Fruit fly (Drosophila melanogaster) whole organism, embryonic: Measurements from ENCODE around the gene CG6511.
A peak's percentile ranks its signal among the peaks of the same experiment; 100 is the strongest.

Experiments
- ATbp ChIP-seq: fragments of 200-800 bp; sonication (Bioruptor generic); optimal IDR thresholded peaks from 2 replicates; lab custom pipeline; 2017; ENCODE audit warnings: missing biosample characterization, mild to moderate bottlenecking, missing genetic modification characterization, missing genetic modification reagents
- CG11085 ChIP-seq: fragments of 200-800 bp; sonication (Bioruptor generic); IDR thresholded peaks from 2 replicates; pipeline ENCODE4 v1.3.6; 2022; ENCODE audit warnings: missing biosample characterization, missing genetic modification characterization
- CG13775 ChIP-seq: fragments of 200-800 bp; sonication (Bioruptor generic); optimal IDR thresholded peaks from 3 replicates; lab custom pipeline; 2017; ENCODE audit warnings: missing biosample characterization, mild to moderate bottlenecking, missing genetic modification characterization
- CG13894 ChIP-seq: fragments of 200-800 bp; sonication (Bioruptor generic); optimal IDR thresholded peaks from 3 replicates; lab custom pipeline; 2018; ENCODE audit warnings: missing biosample characterization, mild to moderate bottlenecking, missing genetic modification characterization, moderate library complexity
- CG14860 ChIP-seq: fragments of 200-800 bp; sonication (Bioruptor generic); IDR thresholded peaks from 3 replicates; pipeline ENCODE4 v1.3.6; 2022; ENCODE audit warnings: missing biosample characterization, missing genetic modification characterization; ENCODE audit not compliant: partially characterized antibody
- CG15601 ChIP-seq: fragments of 200-800 bp; sonication (Bioruptor generic); optimal IDR thresholded peaks from 3 replicates; lab custom pipeline; 2019; ENCODE audit warnings: missing biosample characterization, mild to moderate bottlenecking, missing genetic modification characterization, moderate library complexity
- CG2120 ChIP-seq: fragments of 200-800 bp; sonication (Bioruptor generic); optimal IDR thresholded peaks from 3 replicates; lab custom pipeline; 2016; ENCODE audit warnings: missing biosample characterization, missing genetic modification characterization
- CG2202 ChIP-seq: fragments of 200-800 bp; sonication (Bioruptor generic); optimal IDR thresholded peaks from 2 replicates; lab custom pipeline; 2018; ENCODE audit warnings: missing biosample characterization, mild to moderate bottlenecking, missing genetic modification characterization
- CG2889 ChIP-seq: fragments of 200-800 bp; sonication (Bioruptor generic); IDR thresholded peaks from 3 replicates; pipeline ENCODE4 v1.3.6; 2022; ENCODE audit warnings: missing biosample characterization, missing genetic modification characterization
- CG31388 ChIP-seq: fragments of 200-800 bp; sonication (Bioruptor generic); optimal IDR thresholded peaks from 2 replicates; lab custom pipeline; 2016; ENCODE audit warnings: missing biosample characterization, missing genetic modification characterization
- CG4404 ChIP-seq: fragments of 200-800 bp; sonication (Bioruptor generic); IDR thresholded peaks from 2 replicates; pipeline ENCODE4 v1.3.6; 2022; ENCODE audit warnings: missing biosample characterization, missing genetic modification characterization
- CG4617 ChIP-seq: fragments of 200-800 bp; sonication (Bioruptor generic); optimal IDR thresholded peaks from 3 replicates; lab custom pipeline; 2016; ENCODE audit warnings: missing biosample characterization, missing genetic modification characterization, borderline replicate concordance
- CG6654 ChIP-seq: fragments of 200-800 bp; sonication (Bioruptor generic); optimal IDR thresholded peaks from 2 replicates; lab custom pipeline; 2017; ENCODE audit warnings: missing biosample characterization, mild to moderate bottlenecking, missing genetic modification characterization
- CoRest ChIP-seq: fragments of 200-800 bp; sonication (Bioruptor generic); optimal IDR thresholded peaks from 3 replicates; lab custom pipeline; 2018; ENCODE audit warnings: missing biosample characterization, mild to moderate bottlenecking, missing genetic modification characterization, moderate library complexity
- Dref ChIP-seq: fragments of 200-800 bp; sonication (Bioruptor generic); IDR thresholded peaks from 2 replicates; pipeline ENCODE4 v1.3.6; 2022; ENCODE audit warnings: missing biosample characterization, missing genetic modification characterization
- Ets65A ChIP-seq: fragments of 200-800 bp; sonication (Bioruptor generic); peaks from one replicate; lab custom pipeline; 2016; ENCODE audit warnings: missing biosample characterization, missing genetic modification characterization
- Gsc ChIP-seq: fragments of 200-800 bp; sonication (Bioruptor generic); IDR thresholded peaks from 2 replicates; pipeline ENCODE4 v1.3.6; 2022; ENCODE audit warnings: missing biosample characterization, missing genetic modification characterization
- HHEX ChIP-seq: fragments of 200-800 bp; sonication (Bioruptor generic); optimal IDR thresholded peaks from 3 replicates; lab custom pipeline; 2017; ENCODE audit warnings: missing biosample characterization, mild to moderate bottlenecking, missing genetic modification characterization, missing genetic modification reagents
- Hand ChIP-seq: fragments of 200-800 bp; sonication (Bioruptor generic); optimal IDR thresholded peaks from 2 replicates; lab custom pipeline; 2017; ENCODE audit warnings: mild to moderate bottlenecking, missing biosample characterization, missing genetic modification reagents, missing genetic modification characterization
- HmgD ChIP-seq: fragments of 200-800 bp; sonication (Bioruptor generic); optimal IDR thresholded peaks from 3 replicates; lab custom pipeline; 2016; ENCODE audit warnings: missing biosample characterization, missing genetic modification characterization
- Kr ChIP-seq: fragments of 200-800 bp; sonication (Bioruptor generic); optimal IDR thresholded peaks from 2 replicates; lab custom pipeline; 2017; ENCODE audit warnings: missing biosample characterization, mild to moderate bottlenecking, missing genetic modification characterization
- Lpt ChIP-seq: fragments of >200 bp; optimal IDR thresholded peaks from 2 replicates; lab custom pipeline; 2018; ENCODE audit warnings: missing biosample characterization, missing genetic modification characterization
- Oli ChIP-seq: fragments of 200-800 bp; sonication (Bioruptor generic); optimal IDR thresholded peaks from 2 replicates; lab custom pipeline; 2018; ENCODE audit warnings: missing biosample characterization, mild to moderate bottlenecking, missing genetic modification characterization, moderate library complexity
- Sox102F ChIP-seq: fragments of 200-800 bp; sonication (Bioruptor generic); optimal IDR thresholded peaks from 2 replicates; lab custom pipeline; 2018; ENCODE audit warnings: missing biosample characterization, mild to moderate bottlenecking, missing genetic modification characterization, moderate library complexity
- Usf ChIP-seq: fragments of 200-800 bp; sonication (Bioruptor generic); optimal IDR thresholded peaks from 2 replicates; lab custom pipeline; 2017; ENCODE audit warnings: missing genotype, missing biosample characterization, missing genetic modification characterization
- ab ChIP-seq: fragments of 200-800 bp; sonication (Bioruptor generic); optimal IDR thresholded peaks from 2 replicates; lab custom pipeline; 2016; ENCODE audit warnings: missing biosample characterization, missing genetic modification characterization
- amos ChIP-seq: fragments of 200-800 bp; sonication (Bioruptor generic); IDR thresholded peaks from 2 replicates; pipeline ENCODE4 v1.3.6; 2022; ENCODE audit warnings: missing biosample characterization, missing genetic modification characterization; ENCODE audit not compliant: partially characterized antibody
- bcd ChIP-seq: fragments of 200-800 bp; sonication (Bioruptor generic); optimal IDR thresholded peaks from 2 replicates; lab custom pipeline; 2017; ENCODE audit warnings: missing biosample characterization, mild to moderate bottlenecking, missing genetic modification characterization
- bsh ChIP-seq, 2 experiments: fragments of 200-800 bp; sonication (Bioruptor generic); optimal IDR thresholded peaks; 2 replicates each; lab custom pipeline; 2017 to 2018; ENCODE audit warnings: mild to moderate bottlenecking in 2 of 2, missing biosample characterization in 2 of 2, missing genetic modification characterization in 2 of 2, moderate library complexity in 1 of 2
- btn ChIP-seq: fragments of 200-800 bp; sonication (Bioruptor generic); optimal IDR thresholded peaks from 2 replicates; lab custom pipeline; 2016; ENCODE audit warnings: missing biosample characterization, missing genetic modification characterization
- danr ChIP-seq: fragments of 200-800 bp; sonication (Bioruptor generic); IDR thresholded peaks from 2 replicates; pipeline ENCODE4 v1.3.6; 2022; ENCODE audit warnings: missing biosample characterization, missing genetic modification characterization
- dmrt99B ChIP-seq: fragments of 200-800 bp; sonication (Bioruptor generic); optimal IDR thresholded peaks from 2 replicates; lab custom pipeline; 2018; ENCODE audit warnings: missing biosample characterization, mild to moderate bottlenecking, missing genetic modification characterization, moderate library complexity
- exex ChIP-seq: fragments of 200-800 bp; sonication (Bioruptor generic); optimal IDR thresholded peaks from 4 replicates; lab custom pipeline; 2018; ENCODE audit warnings: missing biosample characterization, mild to moderate bottlenecking, missing genetic modification characterization, moderate library complexity
- fd64A ChIP-seq: fragments of 200-800 bp; sonication (Bioruptor generic); optimal IDR thresholded peaks from 3 replicates; lab custom pipeline; 2018; ENCODE audit warnings: missing biosample characterization, mild to moderate bottlenecking, missing genetic modification characterization
- gfzf ChIP-seq: fragments of 200-800 bp; sonication (Bioruptor generic); optimal IDR thresholded peaks from 2 replicates; lab custom pipeline; 2016; ENCODE audit warnings: missing biosample characterization, mild to moderate bottlenecking, missing genetic modification characterization, moderate library complexity
- hb ChIP-seq: fragments of 200-800 bp; sonication (Bioruptor generic); IDR thresholded peaks from 3 replicates; pipeline ENCODE4 v1.3.6; 2022; ENCODE audit warnings: missing biosample characterization, missing genetic modification characterization; ENCODE audit not compliant: partially characterized antibody
- jigr1 ChIP-seq: fragments of 200-800 bp; sonication (Bioruptor generic); IDR thresholded peaks from 3 replicates; pipeline ENCODE4 v1.3.6; 2022; ENCODE audit warnings: missing biosample characterization, missing genetic modification characterization
- klu ChIP-seq: fragments of 200-800 bp; sonication (Bioruptor generic); IDR thresholded peaks from 2 replicates; pipeline ENCODE4 v1.3.6; 2022; ENCODE audit warnings: missing biosample characterization, missing genetic modification characterization
- mirr ChIP-seq: fragments of 200-800 bp; sonication (Bioruptor generic); optimal IDR thresholded peaks from 3 replicates; lab custom pipeline; 2018; ENCODE audit warnings: missing biosample characterization, mild to moderate bottlenecking, missing genetic modification characterization
- odd ChIP-seq: fragments of 200-800 bp; sonication (Bioruptor generic); optimal IDR thresholded peaks from 2 replicates; lab custom pipeline; 2017; ENCODE audit warnings: missing biosample characterization, mild to moderate bottlenecking, missing genetic modification characterization
- peb ChIP-seq: fragments of 200-800 bp; sonication (Bioruptor generic); IDR thresholded peaks from 2 replicates; pipeline ENCODE4 v1.3.6; 2022; ENCODE audit warnings: missing biosample characterization, missing genetic modification characterization
- pho ChIP-seq: fragments of 200-800 bp; sonication (Bioruptor generic); optimal IDR thresholded peaks from 2 replicates; lab custom pipeline; 2016; ENCODE audit warnings: missing biosample characterization, missing genetic modification characterization
- sens ChIP-seq: fragments of 200-800 bp; sonication (Bioruptor generic); peaks from one replicate; lab custom pipeline; 2016; ENCODE audit warnings: missing biosample characterization, missing genetic modification characterization
- sob ChIP-seq: fragments of 200-800 bp; sonication (Bioruptor generic); IDR thresholded peaks from 2 replicates; pipeline ENCODE4 v1.3.6; 2022; ENCODE audit warnings: missing biosample characterization, missing genetic modification characterization
- sr ChIP-seq: fragments of 200-800 bp; sonication (Bioruptor generic); IDR thresholded peaks from 3 replicates; pipeline ENCODE4 v1.3.6; 2022; ENCODE audit warnings: missing biosample characterization, missing genetic modification characterization
- unpg ChIP-seq: fragments of 200-800 bp; sonication (Bioruptor generic); optimal IDR thresholded peaks from 3 replicates; lab custom pipeline; 2018; ENCODE audit warnings: missing biosample characterization, mild to moderate bottlenecking, missing genetic modification characterization, moderate library complexity
- vfl ChIP-seq: fragments of 200-800 bp; sonication (Bioruptor generic); optimal IDR thresholded peaks from 2 replicates; lab custom pipeline; 2016; ENCODE audit warnings: missing biosample characterization, missing genetic modification characterization
- wor ChIP-seq: fragments of 200-800 bp; sonication (Bioruptor generic); IDR thresholded peaks from 2 replicates; pipeline ENCODE4 v1.3.6; 2022; ENCODE audit warnings: missing biosample characterization, missing genetic modification characterization
- yki ChIP-seq: fragments of >200 bp; optimal IDR thresholded peaks from 3 replicates; lab custom pipeline; 2018
- zfh1 ChIP-seq: fragments of 200-800 bp; sonication (Bioruptor generic); IDR thresholded peaks from 3 replicates; pipeline ENCODE4 v1.3.6; 2022; ENCODE audit warnings: missing biosample characterization, missing genetic modification characterization

CG6511 gene

dm6 chr3L:8772998-8773684 is 52.0 kb downstream of the CG6511 start (continued):
- TF ChIP-seq CG13775 (GFP tag; lab: Kevin White, UChicago) (peak; percentile 57), fd64A (GFP tag; lab: Kevin White, UChicago) (no peak), gfzf (GFP tag; lab: Kevin White, UChicago) (no peak), unpg (GFP tag; lab: Kevin White, UChicago) (peak; percentile 83), CG4617 (GFP tag; lab: Kevin White, UChicago) (peak; percentile 16), bsh (GFP tag; optimal IDR thresholded peaks at IDR 0.05; lab: Kevin White, UChicago) (peak; percentile 27 to 93), bcd (peak; percentile 60), hb (GFP tag; lab: Robert Waterston, UW) (no peak), CG13894 (no peak), Ets65A (GFP tag; lab: Kevin White, UChicago) (no peak), Lpt (GFP tag; lab: Kevin White, UChicago) (no peak), CG6654 (GFP tag; lab: Kevin White, UChicago) (peak; percentile 25), btn (GFP tag; lab: Kevin White, UChicago) (peak; percentile 41), zfh1 (GFP tag; lab: Robert Waterston, UW) (peak; percentile 54; the same call in 1 of the 3 replicates), CG2889 (GFP tag; lab: Robert Waterston, UW) (peak; percentile 44; the same call in 1 of the 3 replicates), CG14860 (GFP tag; lab: Robert Waterston, UW) (no peak), CG2120 (GFP tag; lab: Kevin White, UChicago) (no peak), danr (GFP tag; lab: Robert Waterston, UW) (0 out of 2 replicates have a peak, but pooled peaks have one; percentile 39), Oli (tag; lab: Kevin White, UChicago) (peak; percentile 85), vfl (GFP tag; lab: Kevin White, UChicago) (no peak), wor (GFP tag; lab: Robert Waterston, UW) (peak; percentile 60), amos (GFP tag; lab: Robert Waterston, UW) (no peak), sens (GFP tag; lab: Kevin White, UChicago) (peak; percentile 96), ab (GFP tag; lab: Kevin White, UChicago) (no peak), peb (GFP tag; lab: Robert Waterston, UW) (no peak; the same call in 1 of the 2 replicates), Dref (GFP tag; lab: Robert Waterston, UW) (no peak), CG31388 (GFP tag; lab: Kevin White, UChicago) (no peak), CG2202 (tag; lab: Kevin White, UChicago) (peak; percentile 80), sr (GFP tag; lab: Robert Waterston, UW) (no peak), jigr1 (GFP tag; lab: Robert Waterston, UW) (no peak), ATbp (GFP tag; lab: Kevin White, UChicago) (peak; percentile 58), odd (peak; percentile 74), HHEX (GFP tag; lab: Kevin White, UChicago) (peak; percentile 8), dmrt99B (tag; lab: Kevin White, UChicago) (peak; percentile 86), CoRest (tag; lab: Kevin White, UChicago) (peak; percentile 82), CG11085 (GFP tag; lab: Robert Waterston, UW) (no peak), exex (tag; lab: Kevin White, UChicago) (no peak), CG4404 (GFP tag; lab: Robert Waterston, UW) (no peak), yki (lab: Kevin White, UChicago) (no peak), Usf (GFP tag; lab: Kevin White, UChicago) (no peak), klu (GFP tag; lab: Robert Waterston, UW) (0 out of 2 replicates have a peak, but pooled peaks have one; percentile 17), HmgD (GFP tag; lab: Kevin White, UChicago) (no peak), Gsc (GFP tag; lab: Robert Waterston, UW) (no peak), sob (GFP tag; lab: Robert Waterston, UW) (peak; percentile 50; the same call in 1 of the 2 replicates), CG15601 (tag; lab: Kevin White, UChicago) (peak; percentile 83), mirr (GFP tag; lab: Kevin White, UChicago) (no peak), Hand (GFP tag; lab: Kevin White, UChicago) (no peak), pho (no peak), Kr (GFP tag; lab: Kevin White, UChicago) (no peak), Sox102F (GFP tag; lab: Kevin White, UChicago) (peak; percentile 84)
